Fruit fly (Drosophila melanogaster): ENCODE data around the gene foi.

foi gene

DNA sequence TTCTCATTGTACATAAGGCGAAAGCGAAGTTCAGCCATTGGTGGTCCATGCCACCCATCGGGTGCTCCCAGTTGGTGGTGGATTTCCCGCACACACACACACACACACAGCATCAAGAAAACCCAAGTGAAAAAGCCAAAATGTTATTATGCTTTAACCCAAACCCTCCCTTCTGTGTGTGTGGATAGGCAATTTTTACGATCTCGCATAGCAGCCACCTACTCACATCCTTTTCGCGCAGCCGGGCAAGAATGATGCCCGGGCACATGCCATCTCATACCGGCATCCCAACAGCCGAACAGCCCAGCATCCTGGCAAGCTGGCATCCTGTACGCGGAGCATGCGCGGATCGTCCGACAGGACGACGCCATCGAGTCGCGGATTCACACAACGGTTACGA, 32.0 kb downstream of the foi start:
- TF ChIP-seq CTCF (optimal IDR thresholded peaks at IDR 0.05) (no peak), CG8478 (optimal IDR thresholded peaks at IDR 0.05) (no peak)

DNA sequence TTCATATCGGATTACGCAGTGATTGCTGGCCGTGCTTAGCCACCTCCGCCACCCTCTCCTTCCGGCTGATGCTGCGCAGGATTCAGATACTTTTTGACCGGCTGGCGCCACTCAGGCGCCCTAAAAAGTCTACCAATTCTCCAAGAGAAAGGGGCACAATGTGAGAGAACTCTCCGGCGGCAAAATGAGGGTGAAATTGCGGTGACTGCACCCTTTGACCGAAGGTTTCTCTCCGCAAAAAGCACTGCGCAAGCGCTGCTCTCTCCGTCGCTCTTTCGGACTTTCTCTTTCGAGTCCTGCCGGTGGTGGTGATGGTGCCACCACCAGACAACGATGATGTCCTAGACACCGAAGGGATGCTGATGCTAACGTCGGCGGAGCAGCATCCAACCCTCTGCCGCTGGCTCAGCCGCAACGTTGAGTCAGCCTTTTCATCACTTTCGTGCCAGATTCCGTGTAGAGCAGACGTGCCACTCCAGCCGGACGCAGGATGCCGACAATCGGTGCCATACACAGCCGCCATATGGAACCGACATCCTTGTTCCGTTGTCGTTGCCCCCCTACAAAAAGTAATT, 34.8 kb downstream of the foi start:
- TF ChIP-seq CG8478 (optimal IDR thresholded peaks at IDR 0.05) (no peak), CTCF (optimal IDR thresholded peaks at IDR 0.05) (no peak)

DNA sequence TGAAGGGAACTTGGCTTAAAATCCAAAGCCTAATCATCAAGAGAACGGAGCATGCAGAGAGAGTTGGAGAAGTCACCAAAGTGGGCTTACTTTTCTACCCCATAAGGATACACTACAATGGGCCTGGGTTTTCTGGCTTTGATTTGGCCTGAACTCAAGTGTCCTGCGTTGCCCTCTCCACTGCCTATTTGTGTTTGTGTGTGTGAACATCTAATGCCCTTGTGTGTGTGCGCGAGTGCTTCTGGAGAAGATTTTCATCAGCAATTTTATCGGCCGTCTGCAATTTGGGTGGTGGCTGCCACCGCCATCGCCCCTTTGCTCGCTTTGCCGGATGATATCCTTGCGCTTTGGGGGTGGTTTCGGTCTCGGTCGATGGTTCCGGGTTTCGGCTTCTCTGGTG, 35.6 kb downstream of the foi start:
- no peak for TF ChIP-seq CTCF (optimal IDR thresholded peaks at IDR 0.05)
- no peak for TF ChIP-seq CG8478 (optimal IDR thresholded peaks at IDR 0.05)

DNA sequence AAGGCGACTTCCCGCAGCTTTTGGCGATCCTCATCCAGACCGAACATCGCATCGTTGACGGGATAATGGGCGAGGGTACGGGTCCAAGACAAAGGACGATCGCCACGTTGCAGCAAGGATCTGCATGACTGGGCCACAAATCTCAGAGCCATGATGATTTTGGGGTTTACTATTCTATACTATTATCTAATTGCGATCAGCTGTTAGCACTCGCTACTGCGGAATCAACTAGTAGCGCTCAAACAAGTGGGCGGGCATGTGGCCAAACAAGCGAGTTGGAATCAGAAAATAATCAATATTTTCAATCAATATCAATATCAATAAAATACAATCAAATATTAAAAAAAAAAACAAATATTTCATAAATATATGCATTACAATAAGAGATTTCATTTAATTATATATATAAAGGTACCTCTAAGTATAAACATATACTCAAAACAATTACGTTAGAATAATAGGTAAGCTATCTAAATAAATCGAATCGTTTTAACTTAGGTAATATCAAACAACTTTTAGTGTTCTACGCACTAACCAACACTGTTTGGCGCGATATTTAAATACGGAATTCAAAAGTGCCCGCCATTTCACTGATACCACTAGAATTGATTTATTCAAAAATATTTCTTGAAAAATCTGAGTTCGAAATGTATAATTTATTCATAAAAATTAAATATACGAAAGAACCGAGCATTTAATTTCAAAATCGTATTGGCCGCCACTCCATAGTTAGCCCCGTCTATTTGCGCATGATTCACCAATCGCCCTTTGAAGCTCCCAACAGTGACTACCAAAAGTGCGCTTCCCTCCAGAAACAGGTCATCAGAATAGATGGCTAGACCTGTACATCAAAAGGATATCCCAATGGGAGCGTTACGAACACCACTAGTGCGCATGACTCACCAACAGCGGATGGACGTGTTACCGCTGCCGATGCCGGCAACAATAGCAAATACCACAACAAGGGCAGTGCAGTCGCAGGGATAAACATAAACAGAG, 51.1 kb downstream of the foi start, which contains the start of the genes CG6638 and CG43078:
Gene CG6638, minus strand, starts transcription at position 235 of the 999 bp plus-strand sequence.
Gene CG43078, plus strand, starts transcription at position 965 of the 999 bp plus-strand sequence.
- TF ChIP-seq CTCF (optimal IDR thresholded peaks at IDR 0.05), result no peak

DNA sequence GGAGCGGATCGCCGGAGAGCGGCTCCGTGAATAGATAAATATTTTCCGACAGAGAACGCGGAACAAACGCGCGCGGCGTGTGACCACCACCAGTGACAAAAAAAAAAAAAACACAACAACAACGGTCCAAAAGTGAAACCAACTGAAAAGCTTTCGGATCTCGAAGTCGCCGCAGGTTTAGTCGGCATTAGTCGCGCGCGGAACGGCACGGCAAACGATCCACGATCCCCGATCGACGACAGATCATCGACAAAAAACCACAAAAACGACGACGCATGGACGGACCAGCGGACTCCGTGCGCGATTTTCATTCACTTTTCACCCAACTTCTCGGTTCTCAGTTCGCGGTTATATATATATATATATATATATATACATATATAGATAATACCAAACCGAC, 53.4 kb downstream of the foi start:
- TF ChIP-seq CG8478 (optimal IDR thresholded peaks at IDR 0.05), result no peak
- TF ChIP-seq CTCF (optimal IDR thresholded peaks at IDR 0.05), result no peak

DNA sequence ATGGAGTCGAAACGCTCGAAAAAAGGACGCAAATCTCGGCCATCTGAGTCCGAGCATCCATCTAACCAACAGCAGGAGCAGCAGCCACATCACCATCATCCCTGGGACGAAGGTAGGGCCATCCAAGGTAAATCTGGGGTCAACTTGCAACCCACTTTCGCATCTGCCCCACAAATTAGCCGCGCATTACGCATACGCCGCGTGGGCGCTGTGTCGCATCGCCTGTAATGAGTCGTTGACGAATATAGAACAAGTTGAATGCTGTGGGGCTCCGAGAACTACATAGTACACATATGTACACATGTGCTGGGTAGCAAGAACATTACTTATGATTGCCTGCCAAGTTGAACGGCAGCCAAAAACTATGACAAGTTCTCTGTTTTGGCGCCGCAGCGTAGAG, 54.5 kb downstream of the foi start:
- no peak for TF ChIP-seq CTCF (optimal IDR thresholded peaks at IDR 0.05)
- no peak for TF ChIP-seq CG8478 (optimal IDR thresholded peaks at IDR 0.05)

DNA sequence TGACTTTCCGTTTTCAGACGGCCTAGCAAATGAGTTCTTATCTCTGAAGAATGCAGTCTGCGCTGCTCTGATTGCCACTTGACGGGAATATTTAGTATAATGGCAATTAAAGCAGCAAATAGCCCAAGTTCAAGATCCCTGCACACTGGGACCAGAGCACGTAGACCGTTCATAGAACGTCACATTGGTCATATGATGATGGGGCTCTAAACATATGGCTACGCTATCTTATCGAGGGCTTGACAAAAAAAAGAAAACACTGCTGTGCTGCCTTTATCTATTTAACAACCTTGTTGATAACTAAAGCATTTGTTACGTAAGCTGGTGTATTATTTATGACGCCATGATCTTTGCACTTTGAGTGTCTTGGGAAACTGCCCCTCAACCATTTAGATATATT, 55.7 kb downstream of the foi start:
- TF ChIP-seq CG8478 (optimal IDR thresholded peaks at IDR 0.05) (no peak), CTCF (optimal IDR thresholded peaks at IDR 0.05) (no peak)

DNA sequence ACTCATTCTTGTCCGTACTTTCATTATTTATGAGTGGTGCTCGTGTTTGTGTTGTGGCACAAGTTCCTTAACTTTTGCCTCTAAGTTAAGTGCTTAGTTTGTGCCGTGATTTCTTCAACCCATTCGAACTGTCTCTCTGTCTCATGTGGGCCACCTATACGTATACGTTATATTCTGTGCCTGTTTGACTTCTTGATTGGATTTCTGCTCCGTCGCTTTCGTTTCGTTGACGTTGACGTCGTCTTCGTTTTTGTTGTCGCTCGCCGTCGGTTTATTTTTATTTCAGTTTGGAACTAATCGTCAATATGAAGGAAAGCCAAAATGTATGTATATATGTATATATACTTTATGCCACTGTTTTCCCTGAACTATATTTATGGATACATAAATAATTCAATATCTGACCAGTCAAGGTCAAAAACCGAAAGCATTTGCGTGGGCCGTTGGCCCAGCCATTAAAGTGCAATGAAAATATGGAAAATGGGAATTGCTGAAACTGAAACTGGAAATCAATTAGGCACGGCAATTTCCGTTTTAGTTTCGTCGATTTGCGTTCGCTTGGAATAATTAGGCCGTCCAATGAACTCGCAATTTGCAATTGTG, 57.2 kb downstream of the foi start:
- TF ChIP-seq CTCF (optimal IDR thresholded peaks at IDR 0.05) (no peak), CG8478 (optimal IDR thresholded peaks at IDR 0.05) (no peak)

DNA sequence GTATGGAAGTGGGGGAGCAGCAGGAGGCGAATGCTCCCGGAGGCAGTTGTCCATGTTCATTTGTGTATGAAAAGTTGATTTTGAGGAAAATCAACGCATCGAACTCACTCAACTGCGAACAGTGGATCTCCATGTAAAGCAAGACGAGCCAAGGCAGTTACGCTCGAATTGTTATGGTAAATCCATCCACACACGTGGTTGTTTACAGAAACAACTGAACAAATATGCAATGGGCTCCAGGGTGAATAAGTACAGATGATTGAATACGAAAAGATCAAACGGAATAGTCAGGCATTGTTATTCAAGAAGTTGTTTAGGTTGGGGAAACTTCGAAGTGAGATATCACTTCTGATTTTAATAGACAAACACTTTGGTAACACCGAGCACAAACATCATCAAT, 59.0 kb downstream of the foi start:
- TF ChIP-seq CG8478 (optimal IDR thresholded peaks at IDR 0.05) (no peak), CTCF (optimal IDR thresholded peaks at IDR 0.05) (no peak)

All from S2 (cell line).